Fruit fly (Drosophila melanogaster) whole organism, embryonic: Measurements from ENCODE around the gene CG14196.
A peak's percentile ranks its signal among the peaks of the same experiment; 100 is the strongest.

Experiments used
- Awh ChIP-seq: fragments of 200-800 bp; sonication (Bioruptor generic); IDR thresholded peaks from 2 replicates; pipeline ENCODE4, ENCODE4 v1.3.6; 2022; ENCODE audit warnings: missing biosample characterization, missing genetic modification characterization
- Blimp-1 ChIP-seq: fragments of 200-800 bp; sonication (Bioruptor generic); optimal IDR thresholded peaks from 3 replicates; lab custom pipeline; 2018; ENCODE audit warnings: missing biosample characterization, missing genetic modification characterization, mild to moderate bottlenecking, moderate library complexity, missing genetic modification reagents
- C15 ChIP-seq: fragments of 200-800 bp; sonication (Bioruptor generic); IDR thresholded peaks from 3 replicates; pipeline ENCODE4 v1.3.6; 2022; ENCODE audit warnings: missing biosample characterization, missing genetic modification characterization
- CG10147 ChIP-seq: fragments of 200-800 bp; sonication (Bioruptor generic); optimal IDR thresholded peaks from 2 replicates; lab custom pipeline; 2019; ENCODE audit warnings: missing biosample characterization, mild to moderate bottlenecking, missing genetic modification characterization, moderate library complexity
- CG11696 ChIP-seq: fragments of 200-800 bp; sonication (Bioruptor generic); IDR thresholded peaks from 2 replicates; pipeline ENCODE4 v1.3.6; 2022; ENCODE audit warnings: missing biosample characterization, missing genetic modification characterization
- CG12769 ChIP-seq: fragments of 200-800 bp; sonication (Bioruptor generic); optimal IDR thresholded peaks from 2 replicates; lab custom pipeline; 2019; ENCODE audit warnings: missing biosample characterization, mild to moderate bottlenecking, missing genetic modification characterization, moderate library complexity
- CG14014 ChIP-seq: fragments of 200-800 bp; sonication (Bioruptor generic); IDR thresholded peaks from 2 replicates; pipeline ENCODE4 v1.3.6; 2022; ENCODE audit warnings: missing biosample characterization, missing genetic modification characterization
- CG16815 ChIP-seq: fragments of 200-800 bp; sonication (Bioruptor generic); optimal IDR thresholded peaks from 3 replicates; lab custom pipeline; 2017; ENCODE audit warnings: missing biosample characterization, mild to moderate bottlenecking, missing genetic modification characterization
- CG17829 ChIP-seq: fragments of 200-800 bp; optimal IDR thresholded peaks from 2 replicates; lab custom pipeline; 2019; ENCODE audit warnings: missing biosample characterization, mild to moderate bottlenecking, missing genetic modification characterization, moderate library complexity
- CG2199 ChIP-seq: fragments of 200-800 bp; sonication (Bioruptor generic); IDR thresholded peaks from 3 replicates; pipeline ENCODE4 v1.3.6; 2022; ENCODE audit warnings: missing biosample characterization, missing genetic modification characterization
- CG30403 ChIP-seq: fragments of 200-800 bp; sonication (Bioruptor generic); optimal IDR thresholded peaks from 3 replicates; lab custom pipeline; 2016; ENCODE audit warnings: missing biosample characterization, missing genetic modification characterization
- CG42726 ChIP-seq: fragments of 200-800 bp; sonication (Bioruptor generic); IDR thresholded peaks from 2 replicates; pipeline ENCODE4 v1.3.6; 2022; ENCODE audit warnings: missing biosample characterization, missing genetic modification characterization; ENCODE audit not compliant: partially characterized antibody
- CG4820 ChIP-seq: fragments of 200-800 bp; sonication (Bioruptor generic); optimal IDR thresholded peaks from 3 replicates; lab custom pipeline; 2016; ENCODE audit warnings: missing biosample characterization, missing genetic modification characterization
- CG5245 ChIP-seq: fragments of 200-800 bp; sonication (Bioruptor generic); optimal IDR thresholded peaks from 3 replicates; lab custom pipeline; 2016; ENCODE audit warnings: missing biosample characterization, missing genetic modification characterization
- CG6254 ChIP-seq: fragments of 200-800 bp; sonication (Bioruptor generic); optimal IDR thresholded peaks from 3 replicates; lab custom pipeline; 2017; ENCODE audit warnings: mild to moderate bottlenecking, missing biosample characterization, missing genetic modification reagents, missing genetic modification characterization
- CG6683 ChIP-seq: fragments of 200-800 bp; sonication (Bioruptor generic); optimal IDR thresholded peaks from 2 replicates; lab custom pipeline; 2017; ENCODE audit warnings: missing biosample characterization, mild to moderate bottlenecking, missing genetic modification characterization, missing genetic modification reagents
- CG6765 ChIP-seq: fragments of 200-800 bp; sonication (Bioruptor generic); optimal IDR thresholded peaks from 3 replicates; lab custom pipeline; 2017; ENCODE audit warnings: missing biosample characterization, mild to moderate bottlenecking, missing genetic modification characterization
- D ChIP-seq, 2 experiments: fragments of 200-800 bp in 1 of 2; fragments of >200 bp in 1 of 2; sonication (Bioruptor generic) in 1 of 2; optimal IDR thresholded peaks; 2 replicates in 1 of 2; 3 replicates in 1 of 2; lab custom pipeline; 2017; ENCODE audit warnings: mild to moderate bottlenecking in 1 of 2, missing biosample characterization in 1 of 2, missing genetic modification characterization in 1 of 2, missing genetic modification reagents in 1 of 2
- Doc2 ChIP-seq: fragments of 200-800 bp; sonication (Bioruptor generic); IDR thresholded peaks from 2 replicates; pipeline ENCODE4 v1.3.6; 2022; ENCODE audit warnings: missing biosample characterization, missing genetic modification characterization
- E2f2 ChIP-seq: fragments of 200-800 bp; sonication (Bioruptor generic); IDR thresholded peaks from 2 replicates; pipeline ENCODE4 v1.3.6; 2022; ENCODE audit warnings: missing biosample characterization, missing genetic modification characterization
- Fer1 ChIP-seq: fragments of 200-800 bp; sonication (Bioruptor generic); optimal IDR thresholded peaks from 2 replicates; lab custom pipeline; 2017; ENCODE audit warnings: missing biosample characterization, mild to moderate bottlenecking, missing genetic modification characterization
- Fer2 ChIP-seq: fragments of 200-800 bp; sonication (Bioruptor generic); optimal IDR thresholded peaks from 2 replicates; lab custom pipeline; 2018; ENCODE audit warnings: missing biosample characterization, mild to moderate bottlenecking, missing genetic modification characterization, moderate library complexity
- GATAe ChIP-seq: fragments of 200-800 bp; sonication (Bioruptor generic); conservative IDR thresholded peaks from 2 replicates; pipeline ENCODE4 v1.3.6; 2022; ENCODE audit warnings: missing biosample characterization, missing genetic modification characterization
- Hand ChIP-seq: fragments of 200-800 bp; sonication (Bioruptor generic); optimal IDR thresholded peaks from 2 replicates; lab custom pipeline; 2017; ENCODE audit warnings: mild to moderate bottlenecking, missing biosample characterization, missing genetic modification reagents, missing genetic modification characterization
- Hmx ChIP-seq: fragments of 200-800 bp; sonication (Bioruptor generic); optimal IDR thresholded peaks from 2 replicates; lab custom pipeline; 2016; ENCODE audit warnings: missing biosample characterization, missing genetic modification characterization
- MTF-1 ChIP-seq: fragments of 200-800 bp; sonication (Bioruptor generic); optimal IDR thresholded peaks from 2 replicates; lab custom pipeline; 2018; ENCODE audit warnings: missing biosample characterization, mild to moderate bottlenecking, missing genetic modification characterization, borderline replicate concordance
- Max ChIP-seq: fragments of 200-800 bp; sonication (Bioruptor generic); optimal IDR thresholded peaks from 2 replicates; lab custom pipeline; 2016; ENCODE audit warnings: missing biosample characterization, mild to moderate bottlenecking, missing genetic modification characterization
- Pdp1 ChIP-seq, 2 experiments: fragments of 200-800 bp; sonication (Bioruptor generic); optimal IDR thresholded peaks; 3 replicates each; lab custom pipeline; 2016; ENCODE audit warnings: missing biosample characterization in 2 of 2, missing genetic modification characterization in 2 of 2, mild to moderate bottlenecking in 1 of 2, moderate library complexity in 1 of 2
- Rfx ChIP-seq: fragments of 200-800 bp; sonication (Bioruptor generic); IDR thresholded peaks from 2 replicates; pipeline ENCODE4 v1.3.6; 2022; ENCODE audit warnings: missing biosample characterization, missing genetic modification characterization
- Rx ChIP-seq: fragments of 200-800 bp; sonication (Bioruptor generic); IDR thresholded peaks from 2 replicates; pipeline ENCODE4 v1.3.6; 2022; ENCODE audit warnings: missing biosample characterization, missing genetic modification characterization
- Tbp ChIP-seq: fragments of >200 bp; optimal IDR thresholded peaks from 2 replicates; lab custom pipeline; 2018; ENCODE audit warnings: missing biosample characterization, missing genetic modification characterization
- Vsx1 ChIP-seq: fragments of 200-800 bp; sonication (Bioruptor generic); optimal IDR thresholded peaks from 2 replicates; lab custom pipeline; 2017; ENCODE audit warnings: missing biosample characterization, mild to moderate bottlenecking, missing genetic modification characterization, missing genetic modification reagents
- aop ChIP-seq: fragments of 200-800 bp; sonication (Bioruptor generic); IDR thresholded peaks from 2 replicates; pipeline ENCODE4 v1.3.6; 2022; ENCODE audit warnings: missing biosample characterization, missing genetic modification characterization
- bigmax ChIP-seq: fragments of 200-800 bp; sonication (Bioruptor generic); optimal IDR thresholded peaks from 2 replicates; lab custom pipeline; 2018; ENCODE audit warnings: missing biosample characterization, mild to moderate bottlenecking, missing genetic modification characterization
- cas ChIP-seq: fragments of 200-800 bp; sonication (Bioruptor generic); IDR thresholded peaks from 2 replicates; pipeline ENCODE4 v1.3.6; 2022; ENCODE audit warnings: missing biosample characterization, missing genetic modification characterization
- caup ChIP-seq: fragments of 200-800 bp; sonication (Bioruptor generic); optimal IDR thresholded peaks from 3 replicates; lab custom pipeline; 2017; ENCODE audit warnings: missing biosample characterization, mild to moderate bottlenecking, missing genetic modification characterization, moderate library complexity; ENCODE audit not compliant: severe bottlenecking
- dysf ChIP-seq: fragments of 200-800 bp; sonication (Bioruptor generic); IDR thresholded peaks from 3 replicates; pipeline ENCODE4 v1.3.6; 2022; ENCODE audit warnings: missing biosample characterization, missing genetic modification characterization
- fd96Cb ChIP-seq: fragments of 200-800 bp; sonication (Bioruptor generic); optimal IDR thresholded peaks from 2 replicates; lab custom pipeline; 2018; ENCODE audit warnings: missing biosample characterization, mild to moderate bottlenecking, missing genetic modification characterization, moderate library complexity
- grau ChIP-seq: fragments of 200-800 bp; optimal IDR thresholded peaks from 3 replicates; lab custom pipeline; 2019; ENCODE audit warnings: missing biosample characterization, mild to moderate bottlenecking, missing genetic modification characterization, moderate library complexity
- hbn ChIP-seq: fragments of 200-800 bp; sonication (Bioruptor generic); IDR thresholded peaks from 2 replicates; pipeline ENCODE4 v1.3.6; 2022; ENCODE audit warnings: missing biosample characterization, missing genetic modification characterization; ENCODE audit not compliant: partially characterized antibody
- knrl ChIP-seq: fragments of 200-800 bp; sonication (Bioruptor generic); IDR thresholded peaks from 3 replicates; pipeline ENCODE4 v1.3.6; 2022; ENCODE audit warnings: missing biosample characterization, missing genetic modification characterization; ENCODE audit not compliant: partially characterized antibody
- luna ChIP-seq: fragments of 200-800 bp; sonication (Bioruptor generic); optimal IDR thresholded peaks from 2 replicates; lab custom pipeline; 2016; ENCODE audit warnings: missing biosample characterization, missing genetic modification characterization
- mam ChIP-seq: fragments of 200-800 bp; sonication (Bioruptor generic); optimal IDR thresholded peaks from 3 replicates; lab custom pipeline; 2016; ENCODE audit warnings: missing biosample characterization, missing genetic modification characterization
- onecut ChIP-seq: fragments of 200-800 bp; sonication (Bioruptor generic); IDR thresholded peaks from 2 replicates; pipeline ENCODE4 v1.3.6; 2022; ENCODE audit warnings: missing biosample characterization, missing genetic modification characterization
- scrt ChIP-seq: fragments of 200-800 bp; sonication (Bioruptor generic); optimal IDR thresholded peaks from 2 replicates; lab custom pipeline; 2018; ENCODE audit warnings: missing biosample characterization, mild to moderate bottlenecking, missing genetic modification characterization, moderate library complexity
- sd ChIP-seq: fragments of 200-800 bp; sonication (Bioruptor generic); optimal IDR thresholded peaks from 3 replicates; lab custom pipeline; 2018; ENCODE audit warnings: missing biosample characterization, mild to moderate bottlenecking, missing genetic modification characterization, moderate library complexity
- sisA ChIP-seq: fragments of 200-800 bp; sonication (Bioruptor generic); IDR thresholded peaks from 2 replicates; pipeline ENCODE4 v1.3.6; 2022; ENCODE audit warnings: missing biosample characterization, missing genetic modification characterization
- slou ChIP-seq: fragments of 200-800 bp; sonication (Bioruptor generic); optimal IDR thresholded peaks from 3 replicates; lab custom pipeline; 2016; ENCODE audit warnings: missing biosample characterization, missing genetic modification characterization
- toy ChIP-seq: fragments of 200-800 bp; sonication (Bioruptor generic); IDR thresholded peaks from 2 replicates; pipeline ENCODE4 v1.3.6; 2022; ENCODE audit warnings: missing biosample characterization, missing genetic modification characterization

Gene CG14196

dm6 chrX:19268484-19269068, 26.9 kb upstream of the CG14196 start, which contains the start of gene CG8010 (continued):
- TF ChIP-seq Hand (GFP tag; lab: Kevin White, UChicago), result no peak
- TF ChIP-seq CG12769, result no peak
- TF ChIP-seq MTF-1 (GFP tag; lab: Kevin White, UChicago), result no peak
- TF ChIP-seq CG2199, result no peak
- TF ChIP-seq CG5245, result no peak
- TF ChIP-seq grau (tag; lab: Kevin White, UChicago), result peak; percentile 39
- TF ChIP-seq bigmax, result no peak
- no peak; the same call in 1 of the 2 replicates for TF ChIP-seq cas
- no peak for TF ChIP-seq Fer2 (tag; lab: Kevin White, UChicago)
- TF ChIP-seq CG6683 (GFP tag; lab: Kevin White, UChicago), result no peak
- no peak for TF ChIP-seq GATAe (GFP tag; lab: Robert Waterston, UW)
- TF ChIP-seq Awh (GFP tag; lab: Robert Waterston, UW), result no peak
- 0 out of 2 replicates have a peak, but pooled peaks have one; percentile 16 for TF ChIP-seq onecut
- no peak for TF ChIP-seq CG6254 (GFP tag; lab: Kevin White, UChicago)
- TF ChIP-seq Rfx (GFP tag; lab: Robert Waterston, UW), result peak; percentile 57
- no peak for TF ChIP-seq CG16815 (GFP tag; lab: Kevin White, UChicago)
- no peak for TF ChIP-seq C15
- TF ChIP-seq CG4820, result no peak
- no peak for TF ChIP-seq fd96Cb
- TF ChIP-seq Hmx (GFP tag; lab: Kevin White, UChicago), result no peak
- TF ChIP-seq luna (GFP tag; lab: Kevin White, UChicago), result no peak
- TF ChIP-seq slou (GFP tag; lab: Kevin White, UChicago), result no peak
- peak; percentile 22 for TF ChIP-seq Max (GFP tag; lab: Kevin White, UChicago)
- TF ChIP-seq CG14014 (GFP tag; lab: Robert Waterston, UW), result peak; percentile 40; the same call in 1 of the 2 replicates
- TF ChIP-seq sisA, result no peak
- TF ChIP-seq CG17829 (tag; lab: Kevin White, UChicago), result peak; percentile 41
- peak; percentile 65 for TF ChIP-seq Fer1 (GFP tag; lab: Kevin White, UChicago)
- TF ChIP-seq CG6765 (GFP tag; lab: Kevin White, UChicago), result no peak
- TF ChIP-seq toy (GFP tag; lab: Robert Waterston, UW), result no peak
- TF ChIP-seq CG11696, result no peak
- TF ChIP-seq Vsx1 (GFP tag; lab: Kevin White, UChicago), result no peak
- no peak for TF ChIP-seq dysf (GFP tag; lab: Robert Waterston, UW)
- TF ChIP-seq CG10147, result no peak
- TF ChIP-seq CG42726 (GFP tag; lab: Robert Waterston, UW), result peak; percentile 54
- TF ChIP-seq E2f2 (GFP tag; lab: Robert Waterston, UW), result peak; percentile 92
- no peak for TF ChIP-seq Tbp
- peak; percentile 25 for TF ChIP-seq CG30403
- no peak for TF ChIP-seq caup (GFP tag; lab: Kevin White, UChicago)
- 0 out of 3 replicates have a peak, but pooled peaks have one; percentile 13 for TF ChIP-seq knrl (GFP tag; lab: Robert Waterston, UW)
- TF ChIP-seq D (optimal IDR thresholded peaks at IDR 0.05; lab: Kevin White, UChicago), result no peak
- TF ChIP-seq D (GFP tag; optimal IDR thresholded peaks at IDR 0.05; lab: Kevin White, UChicago), result no peak
- no peak for TF ChIP-seq scrt (GFP tag; lab: Kevin White, UChicago)
- peak in 1 of 2 experiments; percentile 28 for TF ChIP-seq Pdp1 (GFP tag; optimal IDR thresholded peaks at IDR 0.05; lab: Kevin White, UChicago)
- TF ChIP-seq Rx, result no peak
- TF ChIP-seq mam (GFP tag; lab: Kevin White, UChicago), result no peak
- no peak for TF ChIP-seq hbn (GFP tag; lab: Robert Waterston, UW)
- TF ChIP-seq Blimp-1, result no peak
- no peak for TF ChIP-seq Doc2 (GFP tag; lab: Robert Waterston, UW)
- TF ChIP-seq sd, result no peak
- no peak for TF ChIP-seq aop (GFP tag; lab: Robert Waterston, UW)
